Worm (Caenorhabditis elegans) whole organism, late embryonic: ENCODE data around the gene mboa-2.

Experiments used
- C08G9.2 ChIP-seq: sonication (generic microtip); optimal IDR thresholded peaks from 2 replicates; lab custom pipeline; 2016; ENCODE audit warnings: mild to moderate bottlenecking, missing genetic modification characterization, moderate library complexity, missing compliant biosample characterization
- T23F11.4 ChIP-seq: fragments of 200-800 bp; sonication (Bioruptor generic); optimal IDR thresholded peaks from 2 replicates; lab custom pipeline; 2018; ENCODE audit warnings: mild to moderate bottlenecking, missing genetic modification characterization, missing compliant biosample characterization
- ama-1 ChIP-seq: fragments of 150-350 bp; optimal IDR thresholded peaks from 2 replicates; lab custom pipeline; 2014
- ceh-2 ChIP-seq: sonication (generic microtip); optimal IDR thresholded peaks from 2 replicates; lab custom pipeline; 2016; ENCODE audit warnings: missing genotype, missing genetic modification characterization, missing compliant biosample characterization
- eyg-1 ChIP-seq: sonication (generic microtip); optimal IDR thresholded peaks from 2 replicates; lab custom pipeline; 2016; ENCODE audit warnings: missing genotype, missing genetic modification characterization, missing compliant biosample characterization
- fkh-10 ChIP-seq: fragments of 150-350 bp; optimal IDR thresholded peaks from 2 replicates; lab custom pipeline; 2014; ENCODE audit warnings: missing biosample characterization, missing genetic modification reagents, missing genetic modification characterization
- pha-4 ChIP-seq: fragments of 150-350 bp; optimal IDR thresholded peaks from 2 replicates; lab custom pipeline; 2018; ENCODE audit warnings: missing biosample characterization, missing genetic modification reagents, missing genetic modification characterization

- no peak for TF ChIP-seq pha-4
- no peak for TF ChIP-seq C08G9.2
- TF ChIP-seq T23F11.4 (GFP tag; lab: Kevin White, UChicago) = no peak
- TF ChIP-seq fkh-10 = no peak
- no peak for TF ChIP-seq ama-1 (lab: Kevin White, UChicago)
- TF ChIP-seq eyg-1 (tag; lab: Kevin White, UChicago) = no peak
- TF ChIP-seq ceh-2 (tag; lab: Kevin White, UChicago) = no peak
These were observed 47.8 kb downstream of the mboa-2 start, which contains the start of gene act-3 for ce11 chrV:11074448-11074847.
